Worm (Caenorhabditis elegans): ENCODE data around the gene F46C8.8.

DNA sequence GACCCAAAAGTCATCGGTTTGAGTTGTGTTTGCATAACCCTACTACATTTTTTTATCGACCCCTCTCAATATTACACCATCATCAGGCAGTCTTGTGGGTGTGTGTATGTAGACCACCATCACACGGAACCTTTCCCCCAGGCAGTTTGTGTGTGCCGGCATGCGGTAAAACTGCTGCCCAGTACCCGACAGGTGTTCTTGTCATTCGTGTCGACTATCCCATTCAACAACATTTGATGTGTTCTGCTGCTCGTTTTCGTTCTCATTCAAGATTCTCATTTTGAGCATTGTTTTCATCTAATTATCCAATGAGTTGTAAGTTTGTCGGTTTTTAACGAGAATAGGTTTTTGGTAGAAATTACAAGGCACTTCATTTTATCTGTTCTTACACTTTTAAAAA, 31.6 kb downstream of the F46C8.8 start:
- TF ChIP-seq hnd-1 (tag; optimal IDR thresholded peaks at IDR 0.05) (no peak), hmg-4 (GFP tag; optimal IDR thresholded peaks at IDR 0.05) (no peak), ama-1 (optimal IDR thresholded peaks at IDR 0.05) (no peak), hmbx-1 (tag; optimal IDR thresholded peaks at IDR 0.05) (no peak)
